Fruit fly (Drosophila melanogaster) whole organism, embryonic: Measurements from ENCODE around the gene drn.
A peak's percentile ranks its signal among the peaks of the same experiment; 100 is the strongest.

ENCODE experiments used
- Blimp-1 ChIP-seq: fragments of 200-800 bp; sonication (Bioruptor generic); optimal IDR thresholded peaks from 3 replicates; lab custom pipeline; 2018; ENCODE audit warnings: missing biosample characterization, missing genetic modification characterization, mild to moderate bottlenecking, moderate library complexity, missing genetic modification reagents
- CG10654 ChIP-seq: fragments of 200-800 bp; sonication (Bioruptor generic); optimal IDR thresholded peaks from 2 replicates; lab custom pipeline; 2016; ENCODE audit warnings: missing biosample characterization, missing genetic modification characterization
- CG11398 ChIP-seq: fragments of 200-800 bp; sonication (Bioruptor generic); optimal IDR thresholded peaks from 2 replicates; lab custom pipeline; 2016; ENCODE audit warnings: missing biosample characterization, missing genetic modification characterization
- CG12155 ChIP-seq: fragments of 200-800 bp; sonication (Bioruptor generic); optimal IDR thresholded peaks from 3 replicates; lab custom pipeline; 2016; ENCODE audit warnings: missing biosample characterization, missing genetic modification characterization
- CG12769 ChIP-seq: fragments of 200-800 bp; sonication (Bioruptor generic); optimal IDR thresholded peaks from 2 replicates; lab custom pipeline; 2019; ENCODE audit warnings: missing biosample characterization, mild to moderate bottlenecking, missing genetic modification characterization, moderate library complexity
- CG13296 ChIP-seq: fragments of 200-800 bp; sonication (Bioruptor generic); optimal IDR thresholded peaks from 3 replicates; lab custom pipeline; 2018; ENCODE audit warnings: missing biosample characterization, mild to moderate bottlenecking, missing genetic modification characterization
- CG13775 ChIP-seq: fragments of 200-800 bp; sonication (Bioruptor generic); optimal IDR thresholded peaks from 3 replicates; lab custom pipeline; 2017; ENCODE audit warnings: missing biosample characterization, mild to moderate bottlenecking, missing genetic modification characterization
- CG1529 ChIP-seq: fragments of 200-800 bp; sonication (Bioruptor generic); optimal IDR thresholded peaks from 3 replicates; lab custom pipeline; 2018; ENCODE audit warnings: missing biosample characterization, missing genetic modification characterization
- CG1602 ChIP-seq: fragments of 200-800 bp; sonication (Bioruptor generic); optimal IDR thresholded peaks from 3 replicates; lab custom pipeline; 2016; ENCODE audit warnings: missing biosample characterization, missing genetic modification characterization
- CG17568 ChIP-seq: fragments of 200-800 bp; sonication (Bioruptor generic); optimal IDR thresholded peaks from 2 replicates; lab custom pipeline; 2018; ENCODE audit warnings: missing biosample characterization, mild to moderate bottlenecking, missing genetic modification characterization, moderate library complexity
- CG17829 ChIP-seq: fragments of 200-800 bp; optimal IDR thresholded peaks from 2 replicates; lab custom pipeline; 2019; ENCODE audit warnings: missing biosample characterization, mild to moderate bottlenecking, missing genetic modification characterization, moderate library complexity
- CG18262 ChIP-seq: fragments of 200-800 bp; optimal IDR thresholded peaks from 3 replicates; lab custom pipeline; 2019; ENCODE audit warnings: missing biosample characterization, mild to moderate bottlenecking, missing genetic modification characterization, moderate library complexity
- CG18619 ChIP-seq: fragments of 200-800 bp; sonication (Bioruptor generic); optimal IDR thresholded peaks from 3 replicates; lab custom pipeline; 2017; ENCODE audit warnings: missing biosample characterization, mild to moderate bottlenecking, missing genetic modification characterization
- CG3281 ChIP-seq: fragments of 200-800 bp; sonication (Bioruptor generic); optimal IDR thresholded peaks from 3 replicates; lab custom pipeline; 2017; ENCODE audit warnings: missing biosample characterization, mild to moderate bottlenecking, missing genetic modification characterization
- CG3838 ChIP-seq: fragments of 200-800 bp; sonication (Bioruptor generic); optimal IDR thresholded peaks from 3 replicates; lab custom pipeline; 2016; ENCODE audit warnings: missing biosample characterization, missing genetic modification characterization
- CG7556 ChIP-seq: fragments of 200-800 bp; sonication (Bioruptor generic); optimal IDR thresholded peaks from 2 replicates; lab custom pipeline; 2017; ENCODE audit warnings: missing biosample characterization, mild to moderate bottlenecking, missing genetic modification characterization
- CG7839 ChIP-seq: fragments of 200-800 bp; sonication (Bioruptor generic); optimal IDR thresholded peaks from 3 replicates; lab custom pipeline; 2018; ENCODE audit warnings: missing biosample characterization, mild to moderate bottlenecking, missing genetic modification characterization, moderate library complexity
- CG7928 ChIP-seq: fragments of 200-800 bp; sonication (Bioruptor generic); optimal IDR thresholded peaks from 2 replicates; lab custom pipeline; 2017; ENCODE audit warnings: missing biosample characterization, mild to moderate bottlenecking, missing genetic modification characterization
- CG8388 ChIP-seq: fragments of 200-800 bp; sonication (Bioruptor generic); optimal IDR thresholded peaks from 2 replicates; lab custom pipeline; 2019; ENCODE audit warnings: missing biosample characterization, mild to moderate bottlenecking, missing genetic modification characterization, moderate library complexity
- CTCF ChIP-seq: fragments of 200-800 bp; sonication (Bioruptor generic); optimal IDR thresholded peaks from 2 replicates; lab custom pipeline; 2017; ENCODE audit warnings: missing biosample characterization, mild to moderate bottlenecking, missing genetic modification characterization, moderate library complexity
- Camta ChIP-seq: fragments of 200-800 bp; sonication (Bioruptor generic); optimal IDR thresholded peaks from 2 replicates; lab custom pipeline; 2016; ENCODE audit warnings: missing biosample characterization, missing genetic modification characterization
- CrebB ChIP-seq: fragments of 200-800 bp; sonication (Bioruptor generic); optimal IDR thresholded peaks from 3 replicates; lab custom pipeline; 2018; ENCODE audit warnings: missing biosample characterization, mild to moderate bottlenecking, missing genetic modification characterization
- Dad ChIP-seq: fragments of 200-800 bp; sonication (Bioruptor generic); optimal IDR thresholded peaks from 3 replicates; lab custom pipeline; 2016; ENCODE audit warnings: missing biosample characterization, missing genetic modification characterization
- Dip2 ChIP-seq: fragments of 200-800 bp; sonication (Bioruptor generic); IDR thresholded peaks from 2 replicates; pipeline ENCODE4 v1.3.6; 2022; ENCODE audit warnings: missing biosample characterization, missing genetic modification characterization
- Fer1 ChIP-seq: fragments of 200-800 bp; sonication (Bioruptor generic); optimal IDR thresholded peaks from 2 replicates; lab custom pipeline; 2017; ENCODE audit warnings: missing biosample characterization, mild to moderate bottlenecking, missing genetic modification characterization
- HHEX ChIP-seq: fragments of 200-800 bp; sonication (Bioruptor generic); optimal IDR thresholded peaks from 3 replicates; lab custom pipeline; 2017; ENCODE audit warnings: missing biosample characterization, mild to moderate bottlenecking, missing genetic modification characterization, missing genetic modification reagents
- Hsf ChIP-seq: fragments of 200-800 bp; sonication (Bioruptor generic); optimal IDR thresholded peaks from 3 replicates; lab custom pipeline; 2016; ENCODE audit warnings: missing biosample characterization, missing genetic modification characterization
- Lim3 ChIP-seq: fragments of 200-800 bp; sonication (Bioruptor generic); IDR thresholded peaks from 2 replicates; pipeline ENCODE4 v1.3.6; 2022; ENCODE audit warnings: missing biosample characterization, missing genetic modification characterization
- Max ChIP-seq: fragments of 200-800 bp; sonication (Bioruptor generic); optimal IDR thresholded peaks from 2 replicates; lab custom pipeline; 2016; ENCODE audit warnings: missing biosample characterization, mild to moderate bottlenecking, missing genetic modification characterization
- NC2β ChIP-seq: fragments of 200-800 bp; sonication (Bioruptor generic); optimal IDR thresholded peaks from 2 replicates; lab custom pipeline; 2016; ENCODE audit warnings: missing biosample characterization, missing genetic modification characterization
- Sox100B ChIP-seq: fragments of 200-800 bp; sonication (Bioruptor generic); optimal IDR thresholded peaks from 3 replicates; lab custom pipeline; 2018; ENCODE audit warnings: missing biosample characterization, mild to moderate bottlenecking, missing genetic modification characterization
- Stat92E ChIP-seq, 3 experiments: fragments of >200 bp in 2 of 3; fragments of 200-800 bp in 1 of 3; sonication (Bioruptor generic) in 1 of 3; optimal IDR thresholded peaks; 2 replicates each; lab custom pipeline; 2017 to 2019; ENCODE audit warnings: missing biosample characterization in 3 of 3, missing genetic modification characterization in 3 of 3, mild to moderate bottlenecking in 1 of 3, moderate library complexity in 1 of 3
- Trl ChIP-seq, 3 experiments: fragments of >200 bp in 2 of 3; fragments of 200-800 bp in 1 of 3; sonication (Bioruptor generic) in 1 of 3; optimal IDR thresholded peaks; 2 replicates in 1 of 3; 3 replicates in 2 of 3; lab custom pipeline; 2016 to 2017; ENCODE audit warnings: missing biosample characterization in 1 of 3, missing genetic modification characterization in 1 of 3
- ab ChIP-seq: fragments of 200-800 bp; sonication (Bioruptor generic); optimal IDR thresholded peaks from 2 replicates; lab custom pipeline; 2016; ENCODE audit warnings: missing biosample characterization, missing genetic modification characterization
- ase ChIP-seq: fragments of 200-800 bp; sonication (Bioruptor generic); IDR thresholded peaks from 3 replicates; pipeline ENCODE4 v1.3.6; 2022; ENCODE audit warnings: missing biosample characterization, missing genetic modification characterization
- bab2 ChIP-seq: fragments of 200-800 bp; sonication (Bioruptor generic); optimal IDR thresholded peaks from 2 replicates; lab custom pipeline; 2016; ENCODE audit warnings: missing biosample characterization, missing genetic modification characterization
- chn ChIP-seq: fragments of 200-800 bp; sonication (Bioruptor generic); optimal IDR thresholded peaks from 2 replicates; lab custom pipeline; 2016; ENCODE audit warnings: missing biosample characterization, missing genetic modification characterization
- cwo ChIP-seq: fragments of 200-800 bp; sonication (Bioruptor generic); optimal IDR thresholded peaks from 3 replicates; lab custom pipeline; 2017; ENCODE audit warnings: missing biosample characterization, missing genetic modification characterization, mild to moderate bottlenecking, moderate library complexity, missing genetic modification reagents
- exex ChIP-seq: fragments of 200-800 bp; sonication (Bioruptor generic); optimal IDR thresholded peaks from 4 replicates; lab custom pipeline; 2018; ENCODE audit warnings: missing biosample characterization, mild to moderate bottlenecking, missing genetic modification characterization, moderate library complexity
- gcm2 ChIP-seq: fragments of 200-800 bp; sonication (Bioruptor generic); optimal IDR thresholded peaks from 2 replicates; lab custom pipeline; 2016; ENCODE audit warnings: missing biosample characterization, missing genetic modification characterization
- gem ChIP-seq: fragments of 200-800 bp; sonication (Bioruptor generic); optimal IDR thresholded peaks from 2 replicates; lab custom pipeline; 2019; ENCODE audit warnings: missing biosample characterization, mild to moderate bottlenecking, missing genetic modification characterization, moderate library complexity
- ind ChIP-seq: fragments of 200-800 bp; sonication (Bioruptor generic); optimal IDR thresholded peaks from 3 replicates; lab custom pipeline; 2016; ENCODE audit warnings: missing biosample characterization, missing genetic modification characterization
- onecut ChIP-seq: fragments of 200-800 bp; sonication (Bioruptor generic); IDR thresholded peaks from 2 replicates; pipeline ENCODE4 v1.3.6; 2022; ENCODE audit warnings: missing biosample characterization, missing genetic modification characterization
- pzg ChIP-seq: fragments of 200-800 bp; sonication (Bioruptor generic); optimal IDR thresholded peaks from 3 replicates; lab custom pipeline; 2018; ENCODE audit warnings: missing biosample characterization, mild to moderate bottlenecking, missing genetic modification characterization, moderate library complexity
- sc ChIP-seq, 3 experiments: fragments of >200 bp in 2 of 3; fragments of 200-800 bp in 1 of 3; sonication (Bioruptor generic) in 1 of 3; optimal IDR thresholded peaks; 2 replicates in 2 of 3; 3 replicates in 1 of 3; lab custom pipeline; 2017; ENCODE audit warnings: mild to moderate bottlenecking in 1 of 3, missing biosample characterization in 1 of 3, missing genetic modification characterization in 1 of 3, missing genetic modification reagents in 1 of 3
- seq ChIP-seq: fragments of 200-800 bp; sonication (Bioruptor generic); IDR thresholded peaks from 2 replicates; pipeline ENCODE4 v1.3.6; 2022; ENCODE audit warnings: missing biosample characterization, missing genetic modification characterization
- tx ChIP-seq: fragments of 200-800 bp; sonication (Bioruptor generic); optimal IDR thresholded peaks from 2 replicates; lab custom pipeline; 2016; ENCODE audit warnings: missing biosample characterization, missing genetic modification characterization

The drn gene

dm6 chr3R:9351415-9352379 lies 11.7 kb downstream of the drn start (continued):
- TF ChIP-seq Dip2 (GFP tag; lab: Robert Waterston, UW) (no peak), Max (GFP tag; lab: Kevin White, UChicago) (peak; percentile 39), CG12155 (GFP tag; lab: Kevin White, UChicago) (peak; percentile 69), Sox100B (GFP tag; lab: Kevin White, UChicago) (peak; percentile 28), Hsf (GFP tag; lab: Kevin White, UChicago) (peak; percentile 65), Dad (GFP tag; lab: Kevin White, UChicago) (no peak), CG17568 (GFP tag; lab: Kevin White, UChicago) (peak; percentile 69), CG1602 (GFP tag; lab: Kevin White, UChicago) (peak; percentile 46), CG7556 (GFP tag; lab: Kevin White, UChicago) (peak; percentile 70), CG7839 (tag; lab: Kevin White, UChicago) (peak; percentile 74), bab2 (GFP tag; lab: Kevin White, UChicago) (peak; percentile 60), seq (GFP tag; lab: Robert Waterston, UW) (no peak), ind (peak; percentile 64), Stat92E (GFP tag; optimal IDR thresholded peaks at IDR 0.05; lab: Kevin White, UChicago) (no peak), Lim3 (GFP tag; lab: Robert Waterston, UW) (no peak), tx (peak; percentile 70), onecut (GFP tag; lab: Robert Waterston, UW) (no peak), CG13775 (peak; percentile 53), Blimp-1 (GFP tag; lab: Kevin White, UChicago) (peak; percentile 39), Fer1 (GFP tag; lab: Kevin White, UChicago) (peak; percentile 76), ab (GFP tag; lab: Kevin White, UChicago) (peak; percentile 14), Camta (peak; percentile 54), CG11398 (GFP tag; lab: Kevin White, UChicago) (peak; percentile 65), CG10654 (GFP tag; lab: Kevin White, UChicago) (peak; percentile 14), CG1529 (no peak), CTCF (GFP tag; lab: Kevin White, UChicago) (peak; percentile 18), pzg (GFP tag; lab: Kevin White, UChicago) (peak; percentile 3), NC2β (GFP tag; lab: Kevin White, UChicago) (peak; percentile 19), chn (GFP tag; lab: Kevin White, UChicago) (peak; percentile 38), CrebB (tag; lab: Kevin White, UChicago) (peak; percentile 6), Trl (optimal IDR thresholded peaks at IDR 0.05; lab: Kevin White, UChicago) (no peak), Trl (GFP tag; optimal IDR thresholded peaks at IDR 0.05; lab: Kevin White, UChicago) (peak; percentile 8), CG17829 (tag; lab: Kevin White, UChicago) (peak; percentile 23), CG3838 (peak; percentile 31), CG3281 (GFP tag; lab: Kevin White, UChicago) (peak; percentile 81), gcm2 (GFP tag; lab: Kevin White, UChicago) (peak; percentile 33), exex (tag; lab: Kevin White, UChicago) (peak; percentile 63), CG8388 (peak; percentile 12), CG12769 (tag; lab: Kevin White, UChicago) (peak; percentile 71), HHEX (peak; percentile 63), cwo (peak; percentile 87), CG18619 (peak; percentile 45), sc (optimal IDR thresholded peaks at IDR 0.05; lab: Kevin White, UChicago) (no peak), sc (GFP tag; optimal IDR thresholded peaks at IDR 0.05; lab: Kevin White, UChicago) (peak; percentile 8), CG7928 (peak; percentile 54), CG18262 (tag; lab: Kevin White, UChicago) (peak; percentile 21), ase (no peak), CG13296 (GFP tag; lab: Kevin White, UChicago) (peak; percentile 38), gem (tag; lab: Kevin White, UChicago) (peak; percentile 74)
